Fruit fly (Drosophila melanogaster) whole organism, embryonic: ENCODE data around the gene TBC1D16.
A peak's percentile ranks its signal among the peaks of the same experiment; 100 is the strongest.

Source experiments
- Abd-B ChIP-seq: fragments of 200-800 bp; sonication (Bioruptor generic); optimal IDR thresholded peaks from 2 replicates; lab custom pipeline; 2018; ENCODE audit warnings: missing biosample characterization, mild to moderate bottlenecking, missing genetic modification characterization, moderate library complexity
- Antp ChIP-seq: fragments of 200-800 bp; sonication (Bioruptor generic); optimal IDR thresholded peaks from 3 replicates; lab custom pipeline; 2016; ENCODE audit warnings: missing biosample characterization, missing genetic modification characterization
- CG1024 ChIP-seq: fragments of 200-800 bp; sonication (Bioruptor generic); IDR thresholded peaks from 2 replicates; pipeline ENCODE4 v1.3.6; 2022; ENCODE audit warnings: missing biosample characterization, missing genetic modification characterization
- CG11247 ChIP-seq: fragments of 200-800 bp; sonication (Bioruptor generic); IDR thresholded peaks from 2 replicates; pipeline ENCODE4 v1.3.6; 2022; ENCODE audit warnings: missing biosample characterization, missing genetic modification characterization
- CG12391 ChIP-seq: fragments of 200-800 bp; sonication (Bioruptor generic); optimal IDR thresholded peaks from 3 replicates; lab custom pipeline; 2018; ENCODE audit warnings: missing biosample characterization, mild to moderate bottlenecking, missing genetic modification characterization, moderate library complexity
- CG14014 ChIP-seq: fragments of 200-800 bp; sonication (Bioruptor generic); IDR thresholded peaks from 2 replicates; pipeline ENCODE4 v1.3.6; 2022; ENCODE audit warnings: missing biosample characterization, missing genetic modification characterization
- CG14710 ChIP-seq: fragments of 200-800 bp; sonication (Bioruptor generic); optimal IDR thresholded peaks from 3 replicates; lab custom pipeline; 2019; ENCODE audit warnings: missing biosample characterization, mild to moderate bottlenecking, missing genetic modification characterization, moderate library complexity
- CG1603 ChIP-seq: fragments of 200-800 bp; sonication (Bioruptor generic); optimal IDR thresholded peaks from 2 replicates; lab custom pipeline; 2019; ENCODE audit warnings: missing biosample characterization, mild to moderate bottlenecking, missing genetic modification characterization, moderate library complexity
- CG17361 ChIP-seq: fragments of 200-800 bp; sonication (Bioruptor generic); IDR thresholded peaks from 3 replicates; pipeline ENCODE4 v1.3.6; 2022; ENCODE audit warnings: missing biosample characterization, missing genetic modification characterization
- CG17802 ChIP-seq: fragments of 200-800 bp; sonication (Bioruptor generic); optimal IDR thresholded peaks from 2 replicates; lab custom pipeline; 2018; ENCODE audit warnings: missing biosample characterization, mild to moderate bottlenecking, missing genetic modification characterization, moderate library complexity
- CG18262 ChIP-seq: fragments of 200-800 bp; optimal IDR thresholded peaks from 3 replicates; lab custom pipeline; 2019; ENCODE audit warnings: missing biosample characterization, mild to moderate bottlenecking, missing genetic modification characterization, moderate library complexity
- CG30020 ChIP-seq: fragments of 200-800 bp; optimal IDR thresholded peaks from 2 replicates; lab custom pipeline; 2019; ENCODE audit warnings: missing biosample characterization, mild to moderate bottlenecking, missing genetic modification characterization, moderate library complexity
- CG4617 ChIP-seq: fragments of 200-800 bp; sonication (Bioruptor generic); optimal IDR thresholded peaks from 3 replicates; lab custom pipeline; 2016; ENCODE audit warnings: missing biosample characterization, missing genetic modification characterization, borderline replicate concordance
- CG7928 ChIP-seq: fragments of 200-800 bp; sonication (Bioruptor generic); optimal IDR thresholded peaks from 2 replicates; lab custom pipeline; 2017; ENCODE audit warnings: missing biosample characterization, mild to moderate bottlenecking, missing genetic modification characterization
- CoRest ChIP-seq: fragments of 200-800 bp; sonication (Bioruptor generic); optimal IDR thresholded peaks from 3 replicates; lab custom pipeline; 2018; ENCODE audit warnings: missing biosample characterization, mild to moderate bottlenecking, missing genetic modification characterization, moderate library complexity
- Dfd ChIP-seq, 2 experiments: fragments of >200 bp; optimal IDR thresholded peaks; 2 replicates each; lab custom pipeline; 2017; ENCODE audit warnings: missing biosample characterization in 2 of 2, missing genetic modification characterization in 2 of 2
- Dp ChIP-seq: fragments of 200-800 bp; sonication (Bioruptor generic); optimal IDR thresholded peaks from 2 replicates; lab custom pipeline; 2018; ENCODE audit warnings: missing biosample characterization, mild to moderate bottlenecking, missing genetic modification characterization, moderate library complexity
- Dref ChIP-seq: fragments of 200-800 bp; sonication (Bioruptor generic); IDR thresholded peaks from 2 replicates; pipeline ENCODE4 v1.3.6; 2022; ENCODE audit warnings: missing biosample characterization, missing genetic modification characterization
- E2f2 ChIP-seq: fragments of 200-800 bp; sonication (Bioruptor generic); IDR thresholded peaks from 2 replicates; pipeline ENCODE4 v1.3.6; 2022; ENCODE audit warnings: missing biosample characterization, missing genetic modification characterization
- Eip74EF ChIP-seq, 2 experiments: fragments of 200-800 bp in 1 of 2; fragments of >200 bp in 1 of 2; sonication (Bioruptor generic) in 1 of 2; optimal IDR thresholded peaks; 2 replicates each; lab custom pipeline; 2017 to 2019; ENCODE audit warnings: missing biosample characterization in 2 of 2, missing genetic modification characterization in 2 of 2, mild to moderate bottlenecking in 1 of 2, moderate library complexity in 1 of 2
- Fer3 ChIP-seq: fragments of 200-800 bp; sonication (Bioruptor generic); optimal IDR thresholded peaks from 2 replicates; lab custom pipeline; 2018; ENCODE audit warnings: missing biosample characterization, mild to moderate bottlenecking, missing genetic modification characterization, moderate library complexity
- Gsc ChIP-seq: fragments of 200-800 bp; sonication (Bioruptor generic); IDR thresholded peaks from 2 replicates; pipeline ENCODE4 v1.3.6; 2022; ENCODE audit warnings: missing biosample characterization, missing genetic modification characterization
- MBD-R2 ChIP-seq: fragments of 200-800 bp; sonication (Bioruptor generic); IDR thresholded peaks from 2 replicates; pipeline ENCODE4 v1.3.6; 2022; ENCODE audit warnings: missing biosample characterization, missing genetic modification characterization
- Nf-YC ChIP-seq: fragments of 200-800 bp; optimal IDR thresholded peaks from 3 replicates; lab custom pipeline; 2019; ENCODE audit warnings: missing biosample characterization, mild to moderate bottlenecking, missing genetic modification characterization, moderate library complexity
- Rfx ChIP-seq: fragments of 200-800 bp; sonication (Bioruptor generic); IDR thresholded peaks from 2 replicates; pipeline ENCODE4 v1.3.6; 2022; ENCODE audit warnings: missing biosample characterization, missing genetic modification characterization
- Sry-β ChIP-seq: fragments of 200-800 bp; sonication (Bioruptor generic); optimal IDR thresholded peaks from 2 replicates; lab custom pipeline; 2018; ENCODE audit warnings: missing biosample characterization, mild to moderate bottlenecking, missing genetic modification characterization, moderate library complexity
- Tbp ChIP-seq: fragments of >200 bp; optimal IDR thresholded peaks from 2 replicates; lab custom pipeline; 2018; ENCODE audit warnings: missing biosample characterization, missing genetic modification characterization
- YL-1 ChIP-seq: fragments of 200-800 bp; sonication (Bioruptor generic); optimal IDR thresholded peaks from 3 replicates; lab custom pipeline; 2017; ENCODE audit warnings: missing biosample characterization, mild to moderate bottlenecking, missing genetic modification characterization
- bcd ChIP-seq: fragments of 200-800 bp; sonication (Bioruptor generic); optimal IDR thresholded peaks from 2 replicates; lab custom pipeline; 2017; ENCODE audit warnings: missing biosample characterization, mild to moderate bottlenecking, missing genetic modification characterization
- chm ChIP-seq: fragments of 200-800 bp; sonication (Bioruptor generic); IDR thresholded peaks from 2 replicates; pipeline ENCODE4 v1.3.6; 2022; ENCODE audit warnings: missing biosample characterization, missing genetic modification characterization
- da ChIP-seq: fragments of 200-800 bp; sonication (Bioruptor generic); optimal IDR thresholded peaks from 2 replicates; lab custom pipeline; 2016; ENCODE audit warnings: missing biosample characterization, missing genetic modification characterization
- dm ChIP-seq: fragments of 200-800 bp; sonication (Bioruptor generic); optimal IDR thresholded peaks from 3 replicates; lab custom pipeline; 2016; ENCODE audit warnings: missing biosample characterization, missing genetic modification characterization
- gfzf ChIP-seq: fragments of 200-800 bp; sonication (Bioruptor generic); optimal IDR thresholded peaks from 2 replicates; lab custom pipeline; 2016; ENCODE audit warnings: missing biosample characterization, mild to moderate bottlenecking, missing genetic modification characterization, moderate library complexity
- ham ChIP-seq: fragments of 200-800 bp; sonication (Bioruptor generic); IDR thresholded peaks from 2 replicates; pipeline ENCODE4 v1.3.6; 2022; ENCODE audit warnings: missing biosample characterization, missing genetic modification characterization
- mam ChIP-seq: fragments of 200-800 bp; sonication (Bioruptor generic); optimal IDR thresholded peaks from 3 replicates; lab custom pipeline; 2016; ENCODE audit warnings: missing biosample characterization, missing genetic modification characterization
- nerfin-1 ChIP-seq: fragments of 200-800 bp; sonication (Bioruptor generic); optimal IDR thresholded peaks from 3 replicates; lab custom pipeline; 2019; ENCODE audit warnings: missing biosample characterization, mild to moderate bottlenecking, missing genetic modification characterization, moderate library complexity
- nmo ChIP-seq: fragments of 200-800 bp; sonication (Bioruptor generic); optimal IDR thresholded peaks from 2 replicates; lab custom pipeline; 2018; ENCODE audit warnings: missing biosample characterization, mild to moderate bottlenecking, missing genetic modification characterization, moderate library complexity
- pfk ChIP-seq: fragments of 200-800 bp; sonication (Bioruptor generic); optimal IDR thresholded peaks from 2 replicates; lab custom pipeline; 2018; ENCODE audit warnings: missing biosample characterization, mild to moderate bottlenecking, missing genetic modification characterization, moderate library complexity
- pho ChIP-seq: fragments of 200-800 bp; sonication (Bioruptor generic); optimal IDR thresholded peaks from 2 replicates; lab custom pipeline; 2016; ENCODE audit warnings: missing biosample characterization, missing genetic modification characterization
- phol ChIP-seq: fragments of 200-800 bp; sonication (Bioruptor generic); optimal IDR thresholded peaks from 3 replicates; lab custom pipeline; 2018; ENCODE audit warnings: missing biosample characterization, mild to moderate bottlenecking, missing genetic modification characterization, moderate library complexity
- pzg ChIP-seq: fragments of 200-800 bp; sonication (Bioruptor generic); optimal IDR thresholded peaks from 3 replicates; lab custom pipeline; 2018; ENCODE audit warnings: missing biosample characterization, mild to moderate bottlenecking, missing genetic modification characterization, moderate library complexity
- row ChIP-seq: fragments of 200-800 bp; sonication (Bioruptor generic); IDR thresholded peaks from 3 replicates; pipeline ENCODE4 v1.3.6; 2022; ENCODE audit warnings: missing biosample characterization, missing genetic modification characterization
- run ChIP-seq: fragments of 200-800 bp; sonication (Bioruptor generic); optimal IDR thresholded peaks from 3 replicates; lab custom pipeline; 2018; ENCODE audit warnings: missing biosample characterization, mild to moderate bottlenecking, missing genetic modification characterization
- slbo ChIP-seq: fragments of 200-800 bp; sonication (Bioruptor generic); IDR thresholded peaks from 2 replicates; pipeline ENCODE4 v1.3.6; 2022; ENCODE audit warnings: missing biosample characterization, missing genetic modification characterization
- so ChIP-seq: fragments of 200-800 bp; sonication (Bioruptor generic); IDR thresholded peaks from 3 replicates; pipeline ENCODE4 v1.3.6; 2022; ENCODE audit warnings: missing biosample characterization, missing genetic modification characterization
- ssp ChIP-seq: fragments of 200-800 bp; sonication (Bioruptor generic); IDR thresholded peaks from 2 replicates; pipeline ENCODE4 v1.3.6; 2022; ENCODE audit warnings: missing biosample characterization, missing genetic modification characterization
- trem ChIP-seq: fragments of 200-800 bp; optimal IDR thresholded peaks from 3 replicates; lab custom pipeline; 2019; ENCODE audit warnings: missing biosample characterization, mild to moderate bottlenecking, missing genetic modification characterization, moderate library complexity

The TBC1D16 gene

DNA sequence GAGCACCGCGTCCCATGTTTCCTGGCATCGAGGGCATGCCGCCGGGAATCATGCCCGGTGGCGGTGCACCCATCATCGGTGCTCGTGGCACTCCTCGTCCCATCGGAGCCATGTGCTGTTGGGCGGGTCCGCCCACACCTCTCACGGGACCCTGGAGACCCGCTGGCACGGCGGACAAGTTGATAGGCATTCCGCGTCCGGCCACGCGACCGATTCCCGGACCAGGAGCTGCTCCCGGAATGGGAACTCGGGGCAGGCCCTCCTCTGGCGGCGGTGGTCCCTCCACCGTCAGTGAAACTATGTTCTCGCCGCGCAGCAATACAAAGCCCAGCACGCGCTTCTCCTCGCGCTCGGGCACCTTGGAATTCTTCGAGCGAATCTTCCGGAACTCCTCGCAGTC is 9.9 kb downstream of the TBC1D16 start (continued):
- TF ChIP-seq MBD-R2 (GFP tag; lab: Robert Waterston, UW) (no peak), Antp (no peak), chm (GFP tag; lab: Robert Waterston, UW) (no peak), Gsc (GFP tag; lab: Robert Waterston, UW) (no peak)
- TF ChIP-seq, all 482 proteins: peak for 12

DNA sequence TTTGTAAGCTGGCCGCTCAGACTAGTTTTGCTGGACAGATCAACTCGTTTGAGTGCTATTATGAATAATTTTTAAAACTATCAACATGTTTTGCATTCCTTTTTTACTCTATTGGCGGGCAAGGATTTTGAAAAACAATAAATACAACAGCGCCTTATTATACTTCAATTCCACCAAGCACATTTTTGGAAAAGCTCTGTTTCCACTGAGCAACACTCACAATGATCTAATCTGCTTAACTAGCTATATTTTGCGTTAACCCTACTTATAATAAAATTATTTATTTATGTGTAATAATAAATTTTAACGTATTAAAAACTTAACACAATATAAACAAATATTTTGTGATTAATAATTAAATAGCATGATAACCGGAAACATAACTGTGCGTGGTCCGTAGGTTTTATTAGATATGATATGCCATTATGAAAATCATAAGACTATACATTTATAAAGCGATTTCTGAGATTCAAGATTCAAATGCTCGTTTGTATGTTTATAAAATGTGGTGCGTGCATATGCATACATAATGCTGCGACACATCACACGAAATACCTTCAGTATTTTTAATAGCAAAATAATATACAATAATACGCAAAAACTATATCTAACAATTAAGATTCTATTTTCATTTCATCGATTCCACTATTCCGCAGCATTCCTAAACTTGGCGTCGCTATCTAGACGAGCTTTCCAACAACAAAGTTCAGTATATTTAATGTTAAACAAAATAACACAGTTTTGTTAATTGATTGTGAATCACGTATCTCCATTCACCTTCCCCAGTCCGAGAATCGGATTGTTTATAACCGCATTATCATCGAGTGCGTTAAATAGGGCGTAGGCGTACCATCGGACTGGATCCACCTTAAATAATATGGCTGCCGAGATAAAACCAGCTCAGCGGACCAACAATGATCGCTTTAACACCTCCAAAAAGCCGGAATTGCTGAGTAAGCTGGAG is 12.5 kb downstream of the TBC1D16 start, which contains the start of the genes pie and Wdfy2:
TSS of gene pie (minus strand) at position 138 of the 964 bp plus-strand sequence.
TSS of gene Wdfy2 (plus strand) at position 649 of the 964 bp plus-strand sequence.
- TF ChIP-seq Eip74EF (GFP tag; optimal IDR thresholded peaks at IDR 0.05; lab: Kevin White, UChicago) = peak in 1 of 2 experiments; percentile 88
- peak in 1 of 2 experiments; percentile 66 for TF ChIP-seq Dfd (GFP tag; optimal IDR thresholded peaks at IDR 0.05; lab: Kevin White, UChicago)
- peak; percentile 97 for TF ChIP-seq CG30020 (tag; lab: Kevin White, UChicago)
- TF ChIP-seq run (tag; lab: Kevin White, UChicago) = no peak
- TF ChIP-seq row (GFP tag; lab: Robert Waterston, UW) = peak; percentile 77
- TF ChIP-seq Dp (GFP tag; lab: Kevin White, UChicago) = peak; percentile 73
- TF ChIP-seq trem (tag; lab: Kevin White, UChicago) = peak; percentile 4
- peak; percentile 89 for TF ChIP-seq CG1024 (GFP tag; lab: Robert Waterston, UW)
- TF ChIP-seq pfk (GFP tag; lab: Kevin White, UChicago) = peak; percentile 80
- TF ChIP-seq CG11247 (GFP tag; lab: Robert Waterston, UW) = no peak
- TF ChIP-seq nmo (GFP tag; lab: Kevin White, UChicago) = peak; percentile 29
- peak; percentile 56; the same call in 1 of the 3 replicates for TF ChIP-seq CG17361
- TF ChIP-seq Sry-β (GFP tag; lab: Kevin White, UChicago) = peak; percentile 36
- TF ChIP-seq E2f2 (GFP tag; lab: Robert Waterston, UW) = peak; percentile 79
- peak; percentile 29 for TF ChIP-seq CG4617
- TF ChIP-seq bcd (GFP tag; lab: Kevin White, UChicago) = no peak
- no peak for TF ChIP-seq CG14014 (GFP tag; lab: Robert Waterston, UW)
- no peak for TF ChIP-seq Tbp (GFP tag; lab: Kevin White, UChicago)
- no peak for TF ChIP-seq da (GFP tag; lab: Kevin White, UChicago)
- peak; percentile 2 for TF ChIP-seq nerfin-1 (tag; lab: Kevin White, UChicago)
- peak; percentile 1 for TF ChIP-seq Nf-YC (tag; lab: Kevin White, UChicago)
- no peak for TF ChIP-seq mam
- TF ChIP-seq CoRest (tag; lab: Kevin White, UChicago) = peak; percentile 28
- peak; percentile 35 for TF ChIP-seq pzg (GFP tag; lab: Kevin White, UChicago)
- 0 out of 2 replicates have a peak, but pooled peaks have one; percentile 22 for TF ChIP-seq slbo (GFP tag; lab: Robert Waterston, UW)
- peak; percentile 39 for TF ChIP-seq phol
- no peak for TF ChIP-seq Fer3 (tag; lab: Kevin White, UChicago)
- peak; percentile 39 for TF ChIP-seq CG14710 (tag; lab: Kevin White, UChicago)
- peak; percentile 19 for TF ChIP-seq YL-1
- peak; percentile 9 for TF ChIP-seq CG12391
- TF ChIP-seq Abd-B = peak; percentile 50
- peak; percentile 92 for TF ChIP-seq CG17802 (tag; lab: Kevin White, UChicago)
- TF ChIP-seq CG7928 (GFP tag; lab: Kevin White, UChicago) = no peak
- TF ChIP-seq CG1603 (tag; lab: Kevin White, UChicago) = peak; percentile 99
- no peak for TF ChIP-seq ham (GFP tag; lab: Robert Waterston, UW)
- peak; percentile 97 for TF ChIP-seq ssp (GFP tag; lab: Robert Waterston, UW)
- peak; percentile 26 for TF ChIP-seq gfzf (GFP tag; lab: Kevin White, UChicago)
- peak; percentile 47 for TF ChIP-seq Dref (GFP tag; lab: Robert Waterston, UW)
- no peak for TF ChIP-seq so
- no peak for TF ChIP-seq dm (GFP tag; lab: Kevin White, UChicago)
- TF ChIP-seq CG18262 (tag; lab: Kevin White, UChicago) = peak; percentile 31
- TF ChIP-seq pho (GFP tag; lab: Kevin White, UChicago) = no peak
- TF ChIP-seq Rfx (GFP tag; lab: Robert Waterston, UW) = 0 out of 2 replicates have a peak, but pooled peaks have one; percentile 13
